Worm (Caenorhabditis elegans): ENCODE results near the gene Y49F6B.13.

The Y49F6B.13 gene

DNA sequence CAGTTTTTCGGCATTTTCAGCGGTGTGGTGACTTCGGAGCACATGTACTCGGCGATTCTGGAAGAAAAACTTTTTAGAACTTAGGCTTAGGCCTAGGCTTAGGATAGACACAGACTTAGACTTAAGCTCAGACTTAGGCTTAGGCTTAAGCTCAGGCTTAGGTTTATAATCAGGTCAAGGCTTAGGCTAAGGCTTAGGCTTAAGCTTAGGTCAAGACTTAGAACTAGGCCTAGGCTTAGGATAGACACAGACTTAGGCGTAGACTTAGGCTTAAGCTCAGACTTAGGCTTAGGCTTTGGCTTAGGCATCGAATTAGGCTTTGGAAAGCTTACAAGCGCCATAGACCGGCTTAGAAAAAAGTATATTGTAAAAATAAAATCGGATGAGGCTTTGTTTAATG is 5.0 kb upstream of the Y49F6B.13 start:
- peak; percentile 62 for TF ChIP-seq dve-1 (tag; optimal IDR thresholded peaks at IDR 0.05)
- TF ChIP-seq ets-4 (tag; optimal IDR thresholded peaks at IDR 0.05), result no peak

DNA sequence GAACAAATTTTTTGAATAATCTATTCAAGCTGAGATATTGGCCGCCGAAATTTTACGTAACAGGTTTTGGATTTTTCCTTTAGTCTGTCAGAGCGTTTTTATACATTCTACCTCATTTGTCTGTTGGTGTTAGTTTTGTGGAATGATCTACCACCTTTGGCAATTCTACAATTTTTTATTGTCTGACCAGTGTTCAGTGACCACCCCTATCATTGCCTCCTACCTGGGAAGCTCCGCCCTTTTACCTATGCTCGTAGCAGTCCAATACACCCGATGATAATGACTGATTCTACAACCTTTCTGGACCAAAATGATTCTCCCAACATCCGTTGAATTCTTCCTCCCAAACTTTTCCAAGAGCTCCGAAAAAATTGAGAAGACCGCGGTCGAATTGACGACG is 2.2 kb upstream of the Y49F6B.13 start, which contains the start of gene sdz-32:
TSS of gene sdz-32 (plus strand) at position 301 of the 400 bp plus-strand sequence.
- TF ChIP-seq tbx-7 (tag; optimal IDR thresholded peaks at IDR 0.05) (no peak), dve-1 (tag; optimal IDR thresholded peaks at IDR 0.05) (no peak), ceh-30 (tag; optimal IDR thresholded peaks at IDR 0.05) (no peak), ama-1 (optimal IDR thresholded peaks at IDR 0.05) (no peak), Y22D7AL.16 (tag; optimal IDR thresholded peaks at IDR 0.05) (no peak), ceh-9 (tag; optimal IDR thresholded peaks at IDR 0.05) (no peak), C08G9.2 (tag; optimal IDR thresholded peaks at IDR 0.05) (no peak), F13H6.1 (tag; optimal IDR thresholded peaks at IDR 0.05) (no peak), fkh-10 (GFP tag; optimal IDR thresholded peaks at IDR 0.05) (no peak), pag-3 (tag; optimal IDR thresholded peaks at IDR 0.05; ENCODE audit: borderline replicate concordance) (no peak), lin-11 (tag; optimal IDR thresholded peaks at IDR 0.05) (no peak), ceh-22 (tag; optimal IDR thresholded peaks at IDR 0.05) (no peak), unc-3 (GFP tag; conservative IDR thresholded peaks at IDR 0.05) (no peak), unc-3 (tag; optimal IDR thresholded peaks at IDR 0.05) (no peak), hlh-8 (tag; optimal IDR thresholded peaks at IDR 0.05) (no peak), che-1 (tag; optimal IDR thresholded peaks at IDR 0.05) (no peak)

DNA sequence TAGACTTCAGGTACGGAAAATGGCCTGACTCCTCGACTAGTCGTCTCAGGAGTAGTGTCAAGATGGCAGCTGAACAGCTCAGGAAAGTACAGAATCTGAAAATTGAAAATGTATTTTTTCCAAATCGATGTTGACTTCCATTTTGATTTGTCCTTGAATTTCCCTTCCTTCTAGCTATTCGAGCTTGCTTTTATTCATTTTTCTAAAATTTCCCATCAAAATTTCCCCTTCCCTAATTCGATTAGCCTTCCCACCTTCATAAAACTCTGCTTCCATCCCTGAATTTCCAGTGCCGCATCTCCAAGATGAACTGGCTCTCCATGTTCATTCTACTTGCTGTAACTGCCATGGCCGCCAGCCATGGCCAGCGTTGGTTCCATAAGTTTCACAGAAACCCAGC is 1.3 kb upstream of the Y49F6B.13 start, which contains the start of gene Y49F6B.6:
TSS of gene Y49F6B.6 (plus strand) at position 301 of the 400 bp plus-strand sequence.
- TF ChIP-seq T23F11.4 (GFP tag; optimal IDR thresholded peaks at IDR 0.05) (no peak), ahr-1 (tag; optimal IDR thresholded peaks at IDR 0.05) (no peak), rnt-1 (tag; optimal IDR thresholded peaks at IDR 0.05) (no peak), elt-4 (tag; optimal IDR thresholded peaks at IDR 0.05) (no peak), pat-9 (tag; optimal IDR thresholded peaks at IDR 0.05) (no peak), hlh-15 (tag; optimal IDR thresholded peaks at IDR 0.05) (no peak), pax-1 (tag; optimal IDR thresholded peaks at IDR 0.05) (no peak), K02D7.2 (tag; optimal IDR thresholded peaks at IDR 0.05) (no peak), sdc-2 (tag; optimal IDR thresholded peaks at IDR 0.05) (no peak)

DNA sequence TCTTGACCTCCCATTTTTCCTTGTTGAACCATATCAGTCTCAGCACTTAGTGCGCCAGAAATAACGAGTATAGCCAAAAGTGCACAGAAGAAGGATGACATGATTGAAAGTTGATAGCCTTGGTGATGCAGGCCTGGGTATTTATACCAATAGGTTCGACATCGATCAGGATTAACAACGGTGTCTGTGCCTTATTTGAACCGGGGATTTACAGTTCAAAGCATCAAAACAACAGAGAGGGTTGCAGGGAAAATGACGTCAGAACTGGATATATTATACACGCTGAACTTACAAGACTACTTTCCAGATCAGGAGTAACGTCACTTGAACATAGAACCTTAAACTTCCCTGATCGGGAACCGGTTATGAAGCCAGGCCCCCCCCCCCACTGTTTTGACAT is 813 bp upstream of the Y49F6B.13 start, which contains the start of gene Y49F6B.12:
TSS of gene Y49F6B.12 (minus strand) at position 101 of the 400 bp plus-strand sequence.
- no peak for TF ChIP-seq madf-2 (tag; optimal IDR thresholded peaks at IDR 0.05)
- no peak for TF ChIP-seq sox-4 (tag; optimal IDR thresholded peaks at IDR 0.05)
- no peak for TF ChIP-seq hlh-6 (tag; optimal IDR thresholded peaks at IDR 0.05)
- TF ChIP-seq gmeb-2 (tag; optimal IDR thresholded peaks at IDR 0.05), result no peak
- TF ChIP-seq ahr-1 (tag; optimal IDR thresholded peaks at IDR 0.05), result no peak
- TF ChIP-seq ama-1 (optimal IDR thresholded peaks at IDR 0.05), result no peak
- TF ChIP-seq ceh-31 (tag; optimal IDR thresholded peaks at IDR 0.05), result no peak
- no peak for TF ChIP-seq ceh-22 (tag; optimal IDR thresholded peaks at IDR 0.05)
- TF ChIP-seq hlh-30 (tag; optimal IDR thresholded peaks at IDR 0.05; ENCODE audit: insufficient read depth), result no peak
- TF ChIP-seq ceh-6 (GFP tag; optimal IDR thresholded peaks at IDR 0.05), result no peak
- no peak for TF ChIP-seq unc-3 (GFP tag; conservative IDR thresholded peaks at IDR 0.05)
- TF ChIP-seq unc-3 (tag; optimal IDR thresholded peaks at IDR 0.05), result no peak
- no peak for TF ChIP-seq pax-1 (tag; optimal IDR thresholded peaks at IDR 0.05)
- no peak for TF ChIP-seq fax-1 (tag; optimal IDR thresholded peaks at IDR 0.05)
- no peak for TF ChIP-seq nhr-232 (tag; optimal IDR thresholded peaks at IDR 0.05)
- no peak for TF ChIP-seq ceh-30 (tag; optimal IDR thresholded peaks at IDR 0.05)
- no peak for TF ChIP-seq ceh-48 (tag; optimal IDR thresholded peaks at IDR 0.05)

DNA sequence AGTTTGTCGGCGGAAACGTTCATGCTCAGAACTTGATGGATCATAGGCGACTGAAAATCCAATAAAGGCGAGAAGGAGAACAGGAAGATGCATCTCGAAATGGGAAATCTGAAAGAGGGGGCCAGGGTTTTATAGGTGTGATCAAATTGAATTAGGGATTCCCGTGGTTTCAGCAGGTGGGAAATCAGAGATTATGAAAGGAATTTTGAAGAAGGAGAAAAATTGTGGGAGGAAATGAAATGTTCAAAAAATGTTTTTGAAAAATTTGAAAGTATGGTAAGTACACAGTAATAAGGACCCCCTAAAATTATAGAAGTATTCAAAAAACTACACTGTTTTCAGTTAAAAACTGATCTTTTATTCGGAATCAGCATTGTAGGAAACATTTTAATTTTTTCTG is 954 bp downstream of the Y49F6B.13 start, which contains the start of gene Y49F6B.20:
TSS of gene Y49F6B.20 (minus strand) at position 101 of the 400 bp plus-strand sequence.
- TF ChIP-seq ahr-1 (tag; optimal IDR thresholded peaks at IDR 0.05) (no peak), ceh-14 (tag; optimal IDR thresholded peaks at IDR 0.05) (no peak), elt-4 (tag; optimal IDR thresholded peaks at IDR 0.05) (no peak), C08G9.2 (tag; optimal IDR thresholded peaks at IDR 0.05) (no peak), ceh-9 (tag; optimal IDR thresholded peaks at IDR 0.05) (no peak), ets-4 (tag; optimal IDR thresholded peaks at IDR 0.05) (no peak), tbx-7 (tag; optimal IDR thresholded peaks at IDR 0.05) (no peak), odd-2 (tag; optimal IDR thresholded peaks at IDR 0.05) (no peak), pat-9 (tag; optimal IDR thresholded peaks at IDR 0.05) (no peak), pax-1 (tag; optimal IDR thresholded peaks at IDR 0.05) (no peak), ceh-18 (tag; optimal IDR thresholded peaks at IDR 0.05) (no peak), ceh-19 (GFP tag; optimal IDR thresholded peaks at IDR 0.05) (no peak), hlh-8 (tag; optimal IDR thresholded peaks at IDR 0.05) (no peak), hlh-15 (tag; optimal IDR thresholded peaks at IDR 0.05) (no peak), gmeb-2 (tag; optimal IDR thresholded peaks at IDR 0.05) (no peak), nfya-1 (tag; optimal IDR thresholded peaks at IDR 0.05) (no peak), madf-2 (tag; optimal IDR thresholded peaks at IDR 0.05) (no peak), ttx-3 (tag; optimal IDR thresholded peaks at IDR 0.05) (no peak), eyg-1 (tag; optimal IDR thresholded peaks at IDR 0.05) (no peak)

Measured in whole organism, late embryonic.